Fruit fly (Drosophila melanogaster) whole organism, prepupa: Measurements from ENCODE around the gene CG17929.

ENCODE experiments used
- CG10631 ChIP-seq: fragments of 200-800 bp; sonication (Bioruptor generic); optimal IDR thresholded peaks from 2 replicates; lab custom pipeline; 2016; ENCODE audit warnings: missing biosample characterization, missing genetic modification characterization
- CG11294 ChIP-seq: fragments of 200-800 bp; sonication (Bioruptor generic); IDR thresholded peaks from 2 replicates; pipeline ENCODE4 v1.3.6; 2022; ENCODE audit warnings: missing biosample characterization, missing genetic modification characterization
- CG15336 ChIP-seq: fragments of 200-800 bp; sonication (Bioruptor generic); IDR thresholded peaks from 2 replicates; pipeline ENCODE4 v1.3.6; 2022; ENCODE audit warnings: missing biosample characterization, missing genetic modification characterization
- CG1621 ChIP-seq: fragments of 200-800 bp; sonication (Bioruptor generic); optimal IDR thresholded peaks from 3 replicates; lab custom pipeline; 2018; ENCODE audit warnings: missing biosample characterization, mild to moderate bottlenecking, missing genetic modification characterization
- CG31627 ChIP-seq: fragments of 200-800 bp; sonication (Bioruptor generic); optimal IDR thresholded peaks from 3 replicates; lab custom pipeline; 2016; ENCODE audit warnings: missing biosample characterization, missing genetic modification characterization
- CG32006 ChIP-seq: fragments of 200-800 bp; sonication (Bioruptor generic); optimal IDR thresholded peaks from 3 replicates; lab custom pipeline; 2017; ENCODE audit warnings: missing biosample characterization, mild to moderate bottlenecking, missing genetic modification characterization
- CG3919 ChIP-seq: fragments of 200-800 bp; sonication (Bioruptor generic); optimal IDR thresholded peaks from 3 replicates; lab custom pipeline; 2016; ENCODE audit warnings: missing biosample characterization, missing genetic modification characterization
- CG4318 ChIP-seq: fragments of 200-800 bp; sonication (Bioruptor generic); optimal IDR thresholded peaks from 3 replicates; lab custom pipeline; 2017; ENCODE audit warnings: missing biosample characterization, mild to moderate bottlenecking, missing genetic modification characterization
- CG6808 ChIP-seq: fragments of 200-800 bp; sonication (Bioruptor generic); optimal IDR thresholded peaks from 3 replicates; lab custom pipeline; 2017; ENCODE audit warnings: missing biosample characterization, missing genetic modification characterization, mild to moderate bottlenecking, moderate library complexity, missing genetic modification reagents
- CG6854 ChIP-seq: fragments of 200-800 bp; sonication (Bioruptor generic); optimal IDR thresholded peaks from 2 replicates; lab custom pipeline; 2017; ENCODE audit warnings: missing biosample characterization, mild to moderate bottlenecking, missing genetic modification characterization
- CG8119 ChIP-seq: fragments of 200-800 bp; sonication (Bioruptor generic); IDR thresholded peaks from 3 replicates; pipeline ENCODE4 v1.3.6; 2022; ENCODE audit warnings: missing biosample characterization, missing genetic modification characterization
- CG8319 ChIP-seq: fragments of 200-800 bp; sonication (Bioruptor generic); optimal IDR thresholded peaks from 3 replicates; lab custom pipeline; 2016; ENCODE audit warnings: missing biosample characterization, missing genetic modification characterization
- CG8632 ChIP-seq: fragments of 200-800 bp; sonication (Bioruptor generic); optimal IDR thresholded peaks from 3 replicates; lab custom pipeline; 2016; ENCODE audit warnings: missing biosample characterization, missing genetic modification characterization
- CG9139 ChIP-seq: fragments of 200-800 bp; sonication (Bioruptor generic); optimal IDR thresholded peaks from 3 replicates; lab custom pipeline; 2017; ENCODE audit warnings: missing biosample characterization, mild to moderate bottlenecking, missing genetic modification characterization
- Eip78C ChIP-seq: fragments of 200-800 bp; sonication (Bioruptor generic); peaks from one replicate; lab custom pipeline; 2016; ENCODE audit warnings: missing biosample characterization, missing genetic modification characterization
- Ets96B ChIP-seq: fragments of 200-800 bp; optimal IDR thresholded peaks from 2 replicates; lab custom pipeline; 2019; ENCODE audit warnings: missing biosample characterization, mild to moderate bottlenecking, missing genetic modification characterization, moderate library complexity
- Hr38 ChIP-seq: sonication (Bioruptor generic); optimal IDR thresholded peaks from 2 replicates; lab custom pipeline; 2016; ENCODE audit warnings: missing biosample characterization, missing genetic modification characterization
- Hr39 ChIP-seq: fragments of 200-800 bp; sonication (Bioruptor generic); optimal IDR thresholded peaks from 2 replicates; lab custom pipeline; 2016; ENCODE audit warnings: missing biosample characterization, missing genetic modification characterization
- Hr4 ChIP-seq: fragments of 200-800 bp; sonication (Bioruptor generic); optimal IDR thresholded peaks from 3 replicates; lab custom pipeline; 2016; ENCODE audit warnings: missing biosample characterization, missing genetic modification characterization
- Met ChIP-seq: fragments of 200-800 bp; sonication (Bioruptor generic); optimal IDR thresholded peaks from 3 replicates; lab custom pipeline; 2016; ENCODE audit warnings: missing biosample characterization, missing genetic modification characterization
- Smox ChIP-seq: fragments of 200-800 bp; sonication (Bioruptor generic); optimal IDR thresholded peaks from 3 replicates; lab custom pipeline; 2016; ENCODE audit warnings: missing biosample characterization, missing genetic modification characterization
- Sox102F ChIP-seq: fragments of 200-800 bp; sonication (Bioruptor generic); optimal IDR thresholded peaks from 2 replicates; lab custom pipeline; 2016; ENCODE audit warnings: missing biosample characterization, mild to moderate bottlenecking, missing genetic modification characterization
- Sox14 ChIP-seq: fragments of 200-800 bp; sonication (Bioruptor generic); optimal IDR thresholded peaks from 3 replicates; lab custom pipeline; 2016; ENCODE audit warnings: missing biosample characterization, missing genetic modification characterization
- achi ChIP-seq: fragments of 200-800 bp; sonication (Bioruptor generic); optimal IDR thresholded peaks from 3 replicates; lab custom pipeline; 2016; ENCODE audit warnings: missing biosample characterization, missing genetic modification characterization
- acj6 ChIP-seq: fragments of 200-800 bp; sonication (Bioruptor generic); optimal IDR thresholded peaks from 3 replicates; lab custom pipeline; 2016; ENCODE audit warnings: missing biosample characterization, missing genetic modification characterization
- dac ChIP-seq: fragments of 200-800 bp; sonication (Bioruptor generic); optimal IDR thresholded peaks from 2 replicates; lab custom pipeline; 2017; ENCODE audit warnings: missing biosample characterization, mild to moderate bottlenecking, missing genetic modification characterization
- dsx ChIP-seq: fragments of 200-800 bp; optimal IDR thresholded peaks from 3 replicates; lab custom pipeline; 2019; ENCODE audit warnings: missing biosample characterization, mild to moderate bottlenecking, missing genetic modification characterization, moderate library complexity; ENCODE audit not compliant: poor library complexity, severe bottlenecking
- eg ChIP-seq: fragments of 200-800 bp; sonication (Bioruptor generic); IDR thresholded peaks from 3 replicates; pipeline ENCODE4 v1.3.6; 2022; ENCODE audit warnings: missing biosample characterization, missing genetic modification characterization
- fkh ChIP-seq: fragments of 200-800 bp; sonication (Bioruptor generic); optimal IDR thresholded peaks from 3 replicates; lab custom pipeline; 2017; ENCODE audit warnings: missing biosample characterization, mild to moderate bottlenecking, missing genetic modification characterization, moderate library complexity
- lz ChIP-seq: fragments of 200-800 bp; sonication (Bioruptor generic); optimal IDR thresholded peaks from 3 replicates; lab custom pipeline; 2016; ENCODE audit warnings: missing biosample characterization, missing genetic modification characterization
- net ChIP-seq: fragments of 200-800 bp; sonication (Bioruptor generic); optimal IDR thresholded peaks from 3 replicates; lab custom pipeline; 2016; ENCODE audit warnings: missing biosample characterization, missing genetic modification characterization
- spab ChIP-seq: fragments of 200-800 bp; sonication (Bioruptor generic); optimal IDR thresholded peaks from 2 replicates; lab custom pipeline; 2017; ENCODE audit warnings: missing biosample characterization, mild to moderate bottlenecking, missing genetic modification characterization, missing genetic modification reagents
- ss ChIP-seq, 2 experiments: fragments of 200-800 bp; sonication (Bioruptor generic); optimal IDR thresholded peaks; 2 replicates in 1 of 2; 3 replicates in 1 of 2; lab custom pipeline; 2017 to 2018; ENCODE audit warnings: mild to moderate bottlenecking in 2 of 2, missing biosample characterization in 2 of 2, missing genetic modification characterization in 2 of 2, moderate library complexity in 1 of 2
- svp ChIP-seq: fragments of 200-800 bp; sonication (Bioruptor generic); peaks from one replicate; lab custom pipeline; 2016; ENCODE audit warnings: missing biosample characterization, missing genetic modification characterization
- topi ChIP-seq: fragments of 200-800 bp; sonication (Bioruptor generic); optimal IDR thresholded peaks from 3 replicates; lab custom pipeline; 2016; ENCODE audit warnings: missing biosample characterization, missing genetic modification characterization
- vri ChIP-seq: fragments of 200-800 bp; sonication (Bioruptor generic); optimal IDR thresholded peaks from 3 replicates; lab custom pipeline; 2016; ENCODE audit warnings: missing biosample characterization, mild to moderate bottlenecking, missing genetic modification characterization

Gene CG17929

dm6 chr3R:16282080-16282690, 43.1 kb upstream of the CG17929 start (continued):
- peak in 1 of 2 experiments; percentile 3 for TF ChIP-seq ss (GFP tag; optimal IDR thresholded peaks at IDR 0.05; lab: Kevin White, UChicago)
- TF ChIP-seq CG4318, result no peak
- TF ChIP-seq achi, result no peak
- TF ChIP-seq dac (GFP tag; lab: Kevin White, UChicago), result no peak
- no peak for TF ChIP-seq Smox (GFP tag; lab: Kevin White, UChicago)
- TF ChIP-seq Sox102F, result no peak
- no peak for TF ChIP-seq CG11294 (GFP tag; lab: Robert Waterston, UW)
- TF ChIP-seq topi (GFP tag; lab: Kevin White, UChicago), result no peak
- no peak for TF ChIP-seq acj6 (GFP tag; lab: Kevin White, UChicago)
- TF ChIP-seq CG1621, result peak; percentile 52
- no peak for TF ChIP-seq CG31627 (GFP tag; lab: Kevin White, UChicago)
- TF ChIP-seq fkh (GFP tag; lab: Kevin White, UChicago), result peak; percentile 89
- no peak for TF ChIP-seq Hr39 (GFP tag; lab: Kevin White, UChicago)
- TF ChIP-seq CG3919 (GFP tag; lab: Kevin White, UChicago), result no peak
- no peak for TF ChIP-seq CG8319 (GFP tag; lab: Kevin White, UChicago)
- TF ChIP-seq CG6854 (GFP tag; lab: Kevin White, UChicago), result no peak
- no peak for TF ChIP-seq Met (GFP tag; lab: Kevin White, UChicago)
- TF ChIP-seq CG15336, result no peak
- no peak for TF ChIP-seq CG8632 (GFP tag; lab: Kevin White, UChicago)

- no peak for TF ChIP-seq ss (GFP tag; optimal IDR thresholded peaks at IDR 0.05; lab: Kevin White, UChicago)
- TF ChIP-seq CG32006 (GFP tag; lab: Kevin White, UChicago), result peak; percentile 55
- no peak for TF ChIP-seq Hr38
- TF ChIP-seq achi, result no peak
- TF ChIP-seq eg, result no peak
- no peak for TF ChIP-seq spab
- TF ChIP-seq Eip78C (GFP tag; lab: Kevin White, UChicago), result no peak
- no peak for TF ChIP-seq CG10631 (GFP tag; lab: Kevin White, UChicago)
- TF ChIP-seq Ets96B (tag; lab: Kevin White, UChicago), result no peak
- peak; percentile 14 for TF ChIP-seq Hr4 (GFP tag; lab: Kevin White, UChicago)
- TF ChIP-seq CG4318, result no peak
Observed at dm6 chr3R:16284481-16284880, 40.8 kb upstream of the CG17929 start.

DNA sequence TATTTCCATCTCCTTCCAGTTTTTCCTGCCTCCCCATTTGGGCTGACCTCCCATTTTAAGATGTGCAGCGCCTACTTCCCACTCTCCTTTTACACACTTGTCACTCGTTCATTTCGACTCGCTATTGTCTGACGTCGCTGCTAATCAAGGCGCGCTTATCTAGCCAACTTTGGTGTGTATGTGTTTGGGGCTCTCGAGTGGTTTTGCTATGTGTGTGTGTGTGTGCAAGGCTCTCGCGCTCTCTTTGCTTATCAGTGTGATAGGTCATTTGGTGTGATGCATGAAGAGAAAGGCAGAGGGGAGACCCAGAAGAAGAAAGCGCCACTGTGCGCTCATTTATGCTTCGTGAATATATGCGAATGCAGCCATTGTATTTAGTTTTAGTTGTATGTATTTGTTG, 40.4 kb upstream of the CG17929 start:
- TF ChIP-seq svp (GFP tag; lab: Kevin White, UChicago), result peak; percentile 99
- TF ChIP-seq eg, result 0 out of 3 replicates have a peak, but pooled peaks have one; percentile 10
- TF ChIP-seq Eip78C (GFP tag; lab: Kevin White, UChicago), result peak; percentile 26
- no peak for TF ChIP-seq Hr38
- TF ChIP-seq dsx (GFP tag; lab: Kevin White, UChicago), result no peak
- TF ChIP-seq vri (GFP tag; lab: Kevin White, UChicago), result peak; percentile 41

- TF ChIP-seq fkh (GFP tag; lab: Kevin White, UChicago) (peak; percentile 79), Eip78C (GFP tag; lab: Kevin White, UChicago) (peak; percentile 48), Hr4 (GFP tag; lab: Kevin White, UChicago) (peak; percentile 14), Sox14 (GFP tag; lab: Kevin White, UChicago) (no peak), vri (GFP tag; lab: Kevin White, UChicago) (peak; percentile 84)
Observed at dm6 chr3R:16285612-16286188, 39.6 kb upstream of the CG17929 start.

- TF ChIP-seq CG15336, result 0 out of 2 replicates have a peak, but pooled peaks have one; percentile 8
- TF ChIP-seq lz (GFP tag; lab: Kevin White, UChicago), result no peak
- no peak for TF ChIP-seq CG10631 (GFP tag; lab: Kevin White, UChicago)
- TF ChIP-seq CG6808 (GFP tag; lab: Kevin White, UChicago), result peak; percentile 50
- TF ChIP-seq net, result no peak
- TF ChIP-seq Sox102F, result peak; percentile 20
- TF ChIP-seq ss (GFP tag; optimal IDR thresholded peaks at IDR 0.05; lab: Kevin White, UChicago), result peak; percentile 7 to 26
- peak; percentile 8 for TF ChIP-seq spab
- TF ChIP-seq CG9139, result peak; percentile 60
- peak; percentile 38 for TF ChIP-seq dsx (GFP tag; lab: Kevin White, UChicago)
- TF ChIP-seq CG8119, result 0 out of 3 replicates have a peak, but pooled peaks have one; percentile 26
- TF ChIP-seq CG6854 (GFP tag; lab: Kevin White, UChicago), result peak; percentile 11
- TF ChIP-seq, all 60 proteins: peak for 9
Observed at dm6 chr3R:16287171-16287570, 38.1 kb upstream of the CG17929 start.
